Worm (Caenorhabditis elegans): ENCODE data around the gene F45F2.11.

DNA sequence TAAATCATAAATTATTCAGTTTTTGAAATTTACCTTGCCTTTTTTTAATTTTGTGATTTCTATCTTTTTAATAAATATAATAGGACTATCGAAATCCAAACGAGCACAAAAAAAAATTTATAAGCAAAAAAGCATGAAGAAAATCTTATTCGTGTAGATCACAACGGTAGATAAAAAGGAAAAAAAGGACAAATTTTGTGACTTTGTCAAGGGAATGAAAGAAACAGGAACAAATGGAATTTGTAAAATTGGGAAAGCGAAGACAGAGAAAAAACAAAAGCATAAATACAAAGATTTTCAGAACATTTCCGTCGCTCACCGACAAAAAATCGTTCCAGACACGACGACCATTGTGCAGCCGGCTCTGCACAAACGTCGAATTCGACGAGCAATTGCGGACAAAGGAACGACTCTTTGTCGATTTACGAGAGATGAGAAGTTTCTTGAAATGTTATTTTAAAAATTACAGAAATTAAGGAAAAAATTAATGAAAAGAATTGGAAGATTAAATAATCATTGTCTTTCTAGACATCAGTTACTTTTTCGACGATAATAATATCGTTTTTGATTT is 1.8 kb downstream of the F45F2.11 start, which contains the start of gene F45F2.10:
- no peak for TF ChIP-seq lin-13 (tag; optimal IDR thresholded peaks at IDR 0.05)
- no peak for TF ChIP-seq mep-1 (tag; optimal IDR thresholded peaks at IDR 0.05)
- no peak for TF ChIP-seq ceh-43 (GFP tag; optimal IDR thresholded peaks at IDR 0.05)
- no peak for TF ChIP-seq elt-3 (tag; optimal IDR thresholded peaks at IDR 0.05)
- TF ChIP-seq zip-8 (tag; optimal IDR thresholded peaks at IDR 0.05): no peak
- no peak for TF ChIP-seq snpc-4 (tag; optimal IDR thresholded peaks at IDR 0.05)
- no peak for TF ChIP-seq pha-4 (tag; optimal IDR thresholded peaks at IDR 0.05)
- no peak for TF ChIP-seq cnd-1 (tag; optimal IDR thresholded peaks at IDR 0.05)
- no peak for TF ChIP-seq unc-62 (GFP tag; optimal IDR thresholded peaks at IDR 0.05)
- no peak for TF ChIP-seq flh-1 (GFP tag; optimal IDR thresholded peaks at IDR 0.05)
- TF ChIP-seq nhr-12 (tag; optimal IDR thresholded peaks at IDR 0.05): no peak
- no peak for TF ChIP-seq ztf-11 (tag; optimal IDR thresholded peaks at IDR 0.05)

All from whole organism, mixed stage, embryonic.